Fruit fly (Drosophila melanogaster): ENCODE results near the gene Eip93F.
A peak's percentile ranks its signal among the peaks of the same experiment; 100 is the strongest.

Eip93F gene

dm6 chr3R:21954056-21954650 is 5.2 kb downstream of the Eip93F start:
- TF ChIP-seq CG6276 (GFP tag; optimal IDR thresholded peaks at IDR 0.05) (peak; percentile 66), Hr4 (GFP tag; optimal IDR thresholded peaks at IDR 0.05) (no peak), esn (GFP tag; optimal IDR thresholded peaks at IDR 0.05) (peak; percentile 1), Eip75B (GFP tag; optimal IDR thresholded peaks at IDR 0.05) (peak; percentile 2), acj6 (GFP tag; optimal IDR thresholded peaks at IDR 0.05) (no peak), Hr39 (GFP tag; optimal IDR thresholded peaks at IDR 0.05) (no peak), eg (GFP tag; IDR thresholded peaks at IDR 0.05) (peak; percentile 36; the same call in 1 of the 3 replicates), ss (GFP tag; optimal IDR thresholded peaks at IDR 0.05) (no peak), CG11762 (GFP tag; optimal IDR thresholded peaks at IDR 0.05; ENCODE audit: insufficient read depth) (no peak), Blimp-1 (GFP tag; optimal IDR thresholded peaks at IDR 0.05) (no peak), vri (GFP tag; optimal IDR thresholded peaks at IDR 0.05) (peak; percentile 30), CG10669 (GFP tag; optimal IDR thresholded peaks at IDR 0.05) (no peak), svp (GFP tag) (peak; percentile 91), CG8119 (GFP tag; IDR thresholded peaks at IDR 0.05) (peak; percentile 36; the same call in 1 of the 3 replicates), Lpt (GFP tag; optimal IDR thresholded peaks at IDR 0.05) (no peak), CG6854 (GFP tag; optimal IDR thresholded peaks at IDR 0.05) (no peak), Hr38 (GFP tag; optimal IDR thresholded peaks at IDR 0.05) (no peak), CG3919 (GFP tag; optimal IDR thresholded peaks at IDR 0.05) (no peak), Eip78C (GFP tag) (peak; percentile 4), Met (GFP tag; optimal IDR thresholded peaks at IDR 0.05) (peak; percentile 30), CG34406 (GFP tag; optimal IDR thresholded peaks at IDR 0.05) (peak; percentile 3), CG9139 (GFP tag; optimal IDR thresholded peaks at IDR 0.05) (no peak), Eip93F (GFP tag; optimal IDR thresholded peaks at IDR 0.05) (peak; percentile 49)

DNA sequence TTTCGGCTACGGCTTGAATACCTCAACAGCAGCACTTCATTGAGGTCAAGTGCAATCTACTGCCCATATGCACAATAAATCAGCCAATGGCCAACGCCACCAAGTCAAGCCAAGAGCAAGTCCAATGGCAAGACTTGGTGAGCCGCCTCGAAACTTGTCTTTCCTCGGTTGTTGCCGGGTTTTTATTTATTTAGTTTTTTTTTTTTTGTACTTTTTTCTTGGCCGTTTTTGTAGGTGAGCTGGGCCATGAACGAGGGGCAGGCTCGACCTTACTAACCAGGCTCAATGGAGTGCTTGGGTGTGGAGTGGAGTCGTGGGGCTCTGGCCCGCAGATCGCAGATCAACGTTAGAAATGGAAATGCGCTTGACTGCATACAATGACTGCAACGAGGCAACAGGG is 7.4 kb downstream of the Eip93F start:
- TF ChIP-seq CG9139 (GFP tag; optimal IDR thresholded peaks at IDR 0.05) (no peak), CG15336 (GFP tag; IDR thresholded peaks at IDR 0.05) (peak; percentile 64), ss (GFP tag; optimal IDR thresholded peaks at IDR 0.05) (peak in 1 of 2 experiments; percentile 12), salr (GFP tag; optimal IDR thresholded peaks at IDR 0.05) (peak in 1 of 2 experiments; percentile 16), eg (GFP tag; IDR thresholded peaks at IDR 0.05) (peak; percentile 55; the same call in 2 of the 3 replicates), Sox15 (GFP tag; optimal IDR thresholded peaks at IDR 0.05) (no peak), CG6276 (GFP tag; optimal IDR thresholded peaks at IDR 0.05) (peak; percentile 34), CG8119 (GFP tag; IDR thresholded peaks at IDR 0.05) (peak; percentile 73), CG32006 (GFP tag; optimal IDR thresholded peaks at IDR 0.05) (peak; percentile 35), net (GFP tag; optimal IDR thresholded peaks at IDR 0.05) (no peak)

- TF ChIP-seq Eip93F (GFP tag; optimal IDR thresholded peaks at IDR 0.05): no peak
- no peak for TF ChIP-seq fd85E (GFP tag; optimal IDR thresholded peaks at IDR 0.05)
- TF ChIP-seq CG6854 (GFP tag; optimal IDR thresholded peaks at IDR 0.05): no peak
- TF ChIP-seq dac (GFP tag; optimal IDR thresholded peaks at IDR 0.05): no peak
- TF ChIP-seq ss (GFP tag; optimal IDR thresholded peaks at IDR 0.05): no peak
- TF ChIP-seq CG16779 (tag; optimal IDR thresholded peaks at IDR 0.05): no peak
- no peak for TF ChIP-seq CG8632 (GFP tag; optimal IDR thresholded peaks at IDR 0.05)
- no peak for TF ChIP-seq CG11902 (GFP tag; optimal IDR thresholded peaks at IDR 0.05)
- TF ChIP-seq CG31627 (GFP tag; optimal IDR thresholded peaks at IDR 0.05): no peak
- TF ChIP-seq dsx (GFP tag; optimal IDR thresholded peaks at IDR 0.05; ENCODE audit: poor library complexity, severe bottlenecking): no peak
- no peak for TF ChIP-seq CG3032 (tag; optimal IDR thresholded peaks at IDR 0.05)
- TF ChIP-seq svp (GFP tag): no peak
- no peak for TF ChIP-seq esn (GFP tag; optimal IDR thresholded peaks at IDR 0.05)
- TF ChIP-seq salr (GFP tag; optimal IDR thresholded peaks at IDR 0.05): no peak
- TF ChIP-seq CG6792 (GFP tag; optimal IDR thresholded peaks at IDR 0.05): no peak
- no peak for TF ChIP-seq OdsH (GFP tag; optimal IDR thresholded peaks at IDR 0.05)
- no peak for TF ChIP-seq vri (GFP tag; optimal IDR thresholded peaks at IDR 0.05)
Measured at dm6 chr3R:21964379-21964778, 15.5 kb downstream of the Eip93F start.

Data from whole organism, prepupa.